Worm (Caenorhabditis elegans) whole organism, L2 larva: Measurements from ENCODE around the gene srh-299.

Experiments used
- ceh-82 ChIP-seq: fragments of 150-350 bp; optimal IDR thresholded peaks from 2 replicates; lab custom pipeline; 2014; ENCODE audit warnings: missing biosample characterization, missing genetic modification characterization
- unc-62 ChIP-seq: fragments of 150-350 bp; optimal IDR thresholded peaks from 2 replicates; lab custom pipeline; 2014; ENCODE audit warnings: missing biosample characterization, missing genetic modification reagents, missing genetic modification characterization

DNA sequence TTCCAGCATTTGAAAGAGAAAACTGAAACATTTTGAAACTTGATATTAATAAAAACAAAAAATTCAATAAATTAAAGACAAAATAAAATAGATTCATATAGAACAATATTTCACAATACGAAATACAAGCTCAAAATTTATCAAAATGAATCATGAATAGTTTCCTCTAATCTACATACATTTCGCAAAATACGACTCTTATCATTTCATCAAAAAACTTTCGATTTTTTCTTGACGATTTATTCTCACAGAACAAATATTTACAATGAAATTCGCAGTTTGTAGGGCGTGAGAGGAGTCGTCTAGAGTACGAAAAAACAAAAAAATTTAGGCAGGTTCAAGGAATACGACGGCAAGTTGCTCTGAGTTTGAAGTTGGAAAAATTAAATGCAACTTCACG is 27.0 kb downstream of the srh-299 start:
- TF ChIP-seq ceh-82 (tag; lab: Kevin White, UChicago) = no peak
- no peak for TF ChIP-seq unc-62 (GFP tag; lab: Kevin White, UChicago)
